Worm (Caenorhabditis elegans): ENCODE data around the gene trf-1.

ce11 chrIII:13455207-13455606, 24.9 kb downstream of the trf-1 start, which contains the start of gene cua-1:
- no peak for TF ChIP-seq snpc-4 (tag; optimal IDR thresholded peaks at IDR 0.05)
- no peak for TF ChIP-seq nhr-11 (tag; optimal IDR thresholded peaks at IDR 0.05)
- no peak for TF ChIP-seq ZK546.5 (tag; optimal IDR thresholded peaks at IDR 0.05)
- TF ChIP-seq T20F7.1 (GFP tag; optimal IDR thresholded peaks at IDR 0.05), result no peak
- no peak for TF ChIP-seq fos-1 (tag; optimal IDR thresholded peaks at IDR 0.05)
- no peak for TF ChIP-seq mxl-3 (GFP tag; optimal IDR thresholded peaks at IDR 0.05)
- no peak for TF ChIP-seq hmg-1.1 (GFP tag; IDR thresholded peaks at IDR 0.05)
- no peak for TF ChIP-seq vab-7 (GFP tag; IDR thresholded peaks at IDR 0.05)
- TF ChIP-seq jun-1 (tag; optimal IDR thresholded peaks at IDR 0.05), result no peak
- TF ChIP-seq unc-62 (GFP tag; optimal IDR thresholded peaks at IDR 0.05 in 1 of 2), result no peak
- no peak for TF ChIP-seq unc-62 (tag; optimal IDR thresholded peaks at IDR 0.05)
- no peak for TF ChIP-seq unc-130 (GFP tag; optimal IDR thresholded peaks at IDR 0.05)
